Fruit fly (Drosophila melanogaster) whole organism, prepupa: Measurements from ENCODE around the gene ZnT77C.

Source experiments
- CG11294 ChIP-seq: fragments of 200-800 bp; sonication (Bioruptor generic); IDR thresholded peaks from 2 replicates; pipeline ENCODE4 v1.3.6; 2022; ENCODE audit warnings: missing biosample characterization, missing genetic modification characterization
- CG8119 ChIP-seq: fragments of 200-800 bp; sonication (Bioruptor generic); IDR thresholded peaks from 3 replicates; pipeline ENCODE4 v1.3.6; 2022; ENCODE audit warnings: missing biosample characterization, missing genetic modification characterization
- Hr39 ChIP-seq: fragments of 200-800 bp; sonication (Bioruptor generic); optimal IDR thresholded peaks from 2 replicates; lab custom pipeline; 2016; ENCODE audit warnings: missing biosample characterization, missing genetic modification characterization
- topi ChIP-seq: fragments of 200-800 bp; sonication (Bioruptor generic); optimal IDR thresholded peaks from 3 replicates; lab custom pipeline; 2016; ENCODE audit warnings: missing biosample characterization, missing genetic modification characterization

DNA sequence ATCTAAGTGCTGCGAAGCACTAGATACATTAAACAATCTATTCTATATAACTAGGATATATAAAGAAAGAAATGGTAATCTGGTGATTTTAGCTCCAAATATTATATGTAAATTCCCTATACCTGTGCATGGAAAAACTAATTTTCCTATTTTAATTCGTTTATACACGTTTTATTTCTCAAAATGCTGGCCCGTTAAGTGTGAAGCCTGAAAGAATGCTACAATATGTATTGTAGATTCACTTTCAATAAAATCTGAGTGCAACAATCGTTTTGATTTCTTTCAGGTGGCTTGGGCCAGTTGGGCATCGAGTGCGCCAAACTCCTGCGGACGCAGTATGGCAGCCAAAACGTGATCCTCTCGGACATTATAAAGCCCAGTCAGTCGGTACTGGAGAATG is 27.3 kb downstream of the ZnT77C start:
- TF ChIP-seq Hr39 (no peak), CG8119 (GFP tag; lab: Robert Waterston, UW) (no peak), CG11294 (GFP tag; lab: Robert Waterston, UW) (no peak), topi (GFP tag; lab: Kevin White, UChicago) (no peak)
